Fruit fly (Drosophila melanogaster): ENCODE measurements around the gene CG10283.

The CG10283 gene

DNA sequence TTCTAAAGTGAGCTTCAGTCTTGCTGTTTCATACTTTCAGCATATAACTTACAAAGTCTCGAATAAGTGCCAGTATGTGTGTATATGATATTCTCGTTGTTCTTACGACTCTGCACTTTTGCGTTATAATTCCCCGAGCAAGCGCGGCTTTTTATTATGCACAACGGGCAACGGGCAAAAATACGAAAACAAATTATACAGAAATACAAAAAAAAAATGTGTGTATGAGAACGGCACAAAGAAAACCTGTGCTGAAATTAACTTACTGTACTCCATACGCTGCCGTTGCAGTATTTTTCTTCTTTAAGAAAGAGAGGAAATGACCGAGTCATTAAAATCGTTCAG, 5.2 kb downstream of the CG10283 start:
- TF ChIP-seq tj (GFP tag; optimal IDR thresholded peaks at IDR 0.05) (peak; percentile 95), Hr96 (GFP tag; optimal IDR thresholded peaks at IDR 0.05) (no peak)

dm6 chr2L:18478509-18479176, 5.7 kb downstream of the CG10283 start:
- TF ChIP-seq tj (GFP tag; optimal IDR thresholded peaks at IDR 0.05) (peak; percentile 95), CG7101 (tag; optimal IDR thresholded peaks at IDR 0.05) (no peak)

DNA sequence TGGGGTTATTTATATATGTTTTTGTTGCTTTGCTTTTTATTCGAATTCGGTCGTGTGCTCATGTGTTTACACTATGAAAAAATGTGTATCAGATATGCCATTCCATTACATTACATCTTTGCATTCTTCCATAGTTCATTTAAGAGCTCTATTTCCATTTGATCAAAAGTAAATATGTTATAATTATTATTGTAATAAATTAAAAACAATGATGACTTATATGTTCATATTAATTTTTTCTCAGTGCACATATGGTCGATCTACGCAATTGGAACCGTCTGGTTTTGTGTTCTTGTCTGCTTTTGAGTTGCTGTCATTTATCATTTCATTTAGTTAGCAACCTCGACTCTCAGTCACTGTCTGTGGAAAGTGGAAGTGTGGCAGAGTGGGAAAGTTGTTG, 6.9 kb downstream of the CG10283 start:
- no peak for TF ChIP-seq pad (GFP tag; optimal IDR thresholded peaks at IDR 0.05)
- peak; percentile 1 for TF ChIP-seq CG7101 (tag; optimal IDR thresholded peaks at IDR 0.05)
- no peak for TF ChIP-seq CG12768 (GFP tag; optimal IDR thresholded peaks at IDR 0.05)
- TF ChIP-seq tj (GFP tag; optimal IDR thresholded peaks at IDR 0.05), result peak; percentile 29
- peak; percentile 21 for TF ChIP-seq CG11617 (GFP tag; optimal IDR thresholded peaks at IDR 0.05)
- peak; percentile 47 for TF ChIP-seq CG14711 (tag; optimal IDR thresholded peaks at IDR 0.05)
- no peak for TF ChIP-seq cic (GFP tag; optimal IDR thresholded peaks at IDR 0.05)
- peak; percentile 94 for TF ChIP-seq bab1 (GFP tag; optimal IDR thresholded peaks at IDR 0.05)
- TF ChIP-seq CG7045 (GFP tag; optimal IDR thresholded peaks at IDR 0.05), result no peak
- TF ChIP-seq toe (GFP tag; optimal IDR thresholded peaks at IDR 0.05), result no peak
- TF ChIP-seq CG33017 (tag; optimal IDR thresholded peaks at IDR 0.05), result no peak
- TF ChIP-seq cnc (optimal IDR thresholded peaks at IDR 0.05), result no peak

- no peak for TF ChIP-seq bab1 (GFP tag; optimal IDR thresholded peaks at IDR 0.05)
- no peak for TF ChIP-seq cic (GFP tag; optimal IDR thresholded peaks at IDR 0.05)
- TF ChIP-seq Hr96 (GFP tag; optimal IDR thresholded peaks at IDR 0.05), result no peak
- TF ChIP-seq toe (GFP tag; optimal IDR thresholded peaks at IDR 0.05), result no peak
- no peak for TF ChIP-seq pad (GFP tag; optimal IDR thresholded peaks at IDR 0.05)
- no peak for TF ChIP-seq CG33017 (tag; optimal IDR thresholded peaks at IDR 0.05)
- no peak for TF ChIP-seq cnc (optimal IDR thresholded peaks at IDR 0.05)
- no peak for TF ChIP-seq CG1620 (GFP tag; optimal IDR thresholded peaks at IDR 0.05)
- no peak for TF ChIP-seq CG11617 (GFP tag; optimal IDR thresholded peaks at IDR 0.05)
- TF ChIP-seq CG5204 (GFP tag; optimal IDR thresholded peaks at IDR 0.05), result no peak
- no peak for TF ChIP-seq kay (GFP tag; ENCODE audit: borderline replicate concordance)
- no peak for TF ChIP-seq CG14711 (tag; optimal IDR thresholded peaks at IDR 0.05)
- no peak for TF ChIP-seq ovo (GFP tag; optimal IDR thresholded peaks at IDR 0.05)
- TF ChIP-seq CG7045 (GFP tag; optimal IDR thresholded peaks at IDR 0.05), result no peak
- no peak for TF ChIP-seq tj (GFP tag; optimal IDR thresholded peaks at IDR 0.05)
- no peak for TF ChIP-seq Crg-1 (GFP tag; optimal IDR thresholded peaks at IDR 0.05)
- TF ChIP-seq CG12768 (GFP tag; optimal IDR thresholded peaks at IDR 0.05), result no peak
- no peak for TF ChIP-seq Clk (GFP tag; optimal IDR thresholded peaks at IDR 0.05)
Observed at dm6 chr2L:18469544-18470109, 14.7 kb downstream of the CG10283 start.

- TF ChIP-seq CG14711 (tag; optimal IDR thresholded peaks at IDR 0.05) (peak; percentile 45), cic (GFP tag; optimal IDR thresholded peaks at IDR 0.05) (no peak)
Observed at dm6 chr2L:18468607-18469015, 15.7 kb downstream of the CG10283 start.

- TF ChIP-seq cic (GFP tag; optimal IDR thresholded peaks at IDR 0.05), result no peak
Observed at dm6 chr2L:18468010-18468409, 16.3 kb downstream of the CG10283 start.

dm6 chr2L:18467464-18467863, 16.8 kb downstream of the CG10283 start:
- no peak for TF ChIP-seq kay (GFP tag; ENCODE audit: borderline replicate concordance)
- TF ChIP-seq CG1620 (GFP tag; optimal IDR thresholded peaks at IDR 0.05), result no peak
- TF ChIP-seq cnc (optimal IDR thresholded peaks at IDR 0.05), result no peak
- TF ChIP-seq CG7101 (tag; optimal IDR thresholded peaks at IDR 0.05), result no peak
- no peak for TF ChIP-seq pad (GFP tag; optimal IDR thresholded peaks at IDR 0.05)
- no peak for TF ChIP-seq CG7045 (GFP tag; optimal IDR thresholded peaks at IDR 0.05)
- no peak for TF ChIP-seq cic (GFP tag; optimal IDR thresholded peaks at IDR 0.05)
- no peak for TF ChIP-seq toe (GFP tag; optimal IDR thresholded peaks at IDR 0.05)
- no peak for TF ChIP-seq CG5204 (GFP tag; optimal IDR thresholded peaks at IDR 0.05)
- no peak for TF ChIP-seq Hr96 (GFP tag; optimal IDR thresholded peaks at IDR 0.05)
- TF ChIP-seq ovo (GFP tag; optimal IDR thresholded peaks at IDR 0.05), result no peak
- no peak for TF ChIP-seq Crg-1 (GFP tag; optimal IDR thresholded peaks at IDR 0.05)
- TF ChIP-seq CG14711 (tag; optimal IDR thresholded peaks at IDR 0.05), result no peak
- no peak for TF ChIP-seq CG12768 (GFP tag; optimal IDR thresholded peaks at IDR 0.05)
- no peak for TF ChIP-seq Mnt (GFP tag; optimal IDR thresholded peaks at IDR 0.05)
- TF ChIP-seq CG11617 (GFP tag; optimal IDR thresholded peaks at IDR 0.05), result no peak

DNA sequence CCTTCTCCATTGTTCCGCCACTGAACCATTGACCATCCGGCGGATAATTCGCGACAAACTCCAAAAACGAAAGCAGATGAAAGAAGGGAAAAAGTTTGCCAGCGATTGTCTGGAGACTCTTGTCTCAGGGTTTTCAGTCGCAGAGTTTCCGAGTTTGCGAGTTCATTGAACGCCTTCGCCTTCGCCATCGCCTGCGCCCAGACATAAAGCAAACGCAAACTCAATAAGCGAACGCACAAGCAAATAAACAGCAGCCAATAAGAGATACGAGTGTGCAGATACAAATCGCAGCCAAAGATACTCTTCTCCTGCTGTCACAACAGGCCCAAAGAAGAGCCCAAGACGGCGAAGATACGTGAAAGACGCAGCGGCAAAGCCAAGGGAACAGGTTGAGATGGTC, 17.6 kb downstream of the CG10283 start:
- TF ChIP-seq cnc (optimal IDR thresholded peaks at IDR 0.05), result no peak

Measured in whole organism, adult.